Worm (Caenorhabditis elegans) whole organism, L1 larva: ENCODE data around the gene fkh-9.

Experiments
- C04F5.9 ChIP-seq: sonication (generic microtip); optimal IDR thresholded peaks from 2 replicates; lab custom pipeline; 2016; ENCODE audit warnings: missing genetic modification characterization, missing compliant biosample characterization
- C16A3.4 ChIP-seq: fragments of 150-350 bp; optimal IDR thresholded peaks from 2 replicates; lab custom pipeline; 2014; ENCODE audit warnings: missing biosample characterization, missing genetic modification characterization
- C34B4.2 ChIP-seq: sonication (generic microtip); optimal IDR thresholded peaks from 2 replicates; lab custom pipeline; 2017; ENCODE audit warnings: mild to moderate bottlenecking, missing genetic modification characterization, missing compliant biosample characterization
- F16B12.6 ChIP-seq: fragments of 150-350 bp; optimal IDR thresholded peaks from 2 replicates; lab custom pipeline; 2014; ENCODE audit warnings: missing biosample characterization, missing genetic modification characterization
- aha-1 ChIP-seq: fragments of 150-350 bp; optimal IDR thresholded peaks from 2 replicates; lab custom pipeline; 2014; ENCODE audit warnings: missing biosample characterization, missing genetic modification characterization
- alr-1 ChIP-seq: fragments of 200-800 bp; sonication (Bioruptor generic); optimal IDR thresholded peaks from 2 replicates; lab custom pipeline; 2018; ENCODE audit warnings: borderline replicate concordance, mild to moderate bottlenecking, missing genetic modification characterization, missing compliant biosample characterization
- aly-2 ChIP-seq: fragments of 150-350 bp; optimal IDR thresholded peaks from 2 replicates; lab custom pipeline; 2014; ENCODE audit warnings: missing biosample characterization, missing genetic modification characterization
- ama-1 ChIP-seq: fragments of 150-350 bp; optimal IDR thresholded peaks from 2 replicates; lab custom pipeline; 2014
- blmp-1 ChIP-seq: fragments of 150-350 bp; optimal IDR thresholded peaks from 2 replicates; lab custom pipeline; 2014; ENCODE audit warnings: missing biosample characterization, missing genetic modification characterization
- ceh-63 ChIP-seq: fragments of 200-800 bp; sonication (Bioruptor generic); optimal IDR thresholded peaks from 2 replicates; lab custom pipeline; 2018; ENCODE audit warnings: mild to moderate bottlenecking, missing genetic modification characterization, missing compliant biosample characterization
- ceh-82 ChIP-seq, 3 experiments: fragments of 150-350 bp in 1 of 3; sonication (generic microtip) in 2 of 3; optimal IDR thresholded peaks; 2 replicates each; lab custom pipeline; 2014 to 2017; ENCODE audit warnings: missing biosample characterization in 3 of 3, missing genetic modification characterization in 3 of 3
- efl-1 ChIP-seq, 4 experiments: fragments of 150-350 bp; optimal IDR thresholded peaks in 3 of 4; peaks in 1 of 4; 1 replicate in 1 of 4; 2 replicates in 3 of 4; lab custom pipeline; 2014; ENCODE audit warnings: missing biosample characterization in 2 of 4, missing genetic modification characterization in 2 of 4, missing genetic modification reagents in 2 of 4
- efl-3 ChIP-seq: fragments of 200-800 bp; sonication (Bioruptor generic); optimal IDR thresholded peaks from 2 replicates; lab custom pipeline; 2018; ENCODE audit warnings: mild to moderate bottlenecking, missing genetic modification characterization, missing compliant biosample characterization
- ets-5 ChIP-seq: fragments of 200-800 bp; sonication (Bioruptor generic); IDR thresholded peaks from 2 replicates; pipeline ENCODE4 v1.3.6; 2022; ENCODE audit warnings: missing genetic modification characterization, missing compliant biosample characterization
- fkh-4 ChIP-seq: sonication (generic microtip); optimal IDR thresholded peaks from 2 replicates; lab custom pipeline; 2016; ENCODE audit warnings: missing compliant biosample characterization, missing genetic modification characterization, borderline replicate concordance
- fos-1 ChIP-seq: fragments of 150-350 bp; optimal IDR thresholded peaks from 2 replicates; lab custom pipeline; 2014; ENCODE audit warnings: missing biosample characterization, missing genetic modification characterization
- grh-1 ChIP-seq: fragments of 200-800 bp; sonication (Bioruptor generic); IDR thresholded peaks from 2 replicates; pipeline ENCODE4 v1.3.6; 2022; ENCODE audit warnings: missing genetic modification reagents, missing genetic modification characterization, missing compliant biosample characterization
- hpl-2 ChIP-seq: fragments of 150-350 bp; optimal IDR thresholded peaks from 2 replicates; lab custom pipeline; 2014; ENCODE audit warnings: missing biosample characterization, missing genetic modification reagents, missing genetic modification characterization
- irx-1 ChIP-seq: sonication (generic microtip); optimal IDR thresholded peaks from 2 replicates; lab custom pipeline; 2016; ENCODE audit warnings: missing genetic modification characterization, missing compliant biosample characterization
- isw-1 ChIP-seq: fragments of 200-800 bp; sonication (Bioruptor generic); IDR thresholded peaks from 2 replicates; pipeline ENCODE4 v1.3.6; 2022; ENCODE audit warnings: missing genetic modification characterization, missing compliant biosample characterization
- jun-1 ChIP-seq: fragments of 150-350 bp; optimal IDR thresholded peaks from 2 replicates; lab custom pipeline; 2014; ENCODE audit warnings: missing biosample characterization, missing genetic modification reagents, missing genetic modification characterization
- lin-13 ChIP-seq: fragments of 150-350 bp; optimal IDR thresholded peaks from 2 replicates; lab custom pipeline; 2014; ENCODE audit warnings: missing biosample characterization, missing genetic modification reagents, missing genetic modification characterization
- lin-15B ChIP-seq: fragments of 150-350 bp; sonication (generic microtip); optimal IDR thresholded peaks from 3 replicates; lab custom pipeline; 2014; ENCODE audit warnings: missing biosample characterization, missing genetic modification characterization
- lin-35 ChIP-seq, 2 experiments: fragments of 150-350 bp; optimal IDR thresholded peaks; 2 replicates each; lab custom pipeline; 2014; ENCODE audit warnings: missing biosample characterization in 2 of 2, missing genetic modification characterization in 2 of 2, missing genetic modification reagents in 2 of 2
- lir-3 ChIP-seq: sonication (generic microtip); optimal IDR thresholded peaks from 2 replicates; lab custom pipeline; 2016; ENCODE audit warnings: mild to moderate bottlenecking, missing genetic modification characterization, moderate library complexity, missing compliant biosample characterization; ENCODE audit not compliant: poor library complexity
- mab-9 ChIP-seq: fragments of 200-800 bp; sonication (Bioruptor generic); IDR thresholded peaks from 2 replicates; pipeline ENCODE4 v1.3.6; 2022; ENCODE audit warnings: missing genetic modification reagents, missing genetic modification characterization, missing compliant biosample characterization
- mef-2 ChIP-seq: fragments of 150-350 bp; optimal IDR thresholded peaks from 2 replicates; lab custom pipeline; 2014; ENCODE audit warnings: missing biosample characterization, missing genetic modification characterization
- mep-1 ChIP-seq: fragments of 150-350 bp; optimal IDR thresholded peaks from 2 replicates; lab custom pipeline; 2014; ENCODE audit warnings: missing biosample characterization, missing genetic modification characterization
- nhr-12 ChIP-seq: sonication (generic microtip); optimal IDR thresholded peaks from 2 replicates; lab custom pipeline; 2017; ENCODE audit warnings: missing biosample characterization, missing genetic modification characterization
- nhr-20 ChIP-seq: sonication (generic microtip); optimal IDR thresholded peaks from 2 replicates; lab custom pipeline; 2016; ENCODE audit warnings: mild to moderate bottlenecking, missing genetic modification characterization, missing compliant biosample characterization
- nhr-237 ChIP-seq: fragments of 150-350 bp; optimal IDR thresholded peaks from 2 replicates; lab custom pipeline; 2014; ENCODE audit warnings: missing biosample characterization, missing genetic modification characterization
- nhr-28 ChIP-seq: fragments of 150-350 bp; optimal IDR thresholded peaks from 2 replicates; lab custom pipeline; 2014; ENCODE audit warnings: missing biosample characterization, missing genetic modification characterization
- nhr-71 ChIP-seq: sonication (generic microtip); optimal IDR thresholded peaks from 2 replicates; lab custom pipeline; 2016; ENCODE audit warnings: mild to moderate bottlenecking, missing genetic modification characterization, moderate library complexity, missing compliant biosample characterization
- nhr-77 ChIP-seq: fragments of 150-350 bp; optimal IDR thresholded peaks from 2 replicates; lab custom pipeline; 2014; ENCODE audit warnings: missing biosample characterization, missing genetic modification characterization
- nhr-84 ChIP-seq: sonication (generic microtip); optimal IDR thresholded peaks from 2 replicates; lab custom pipeline; 2017; ENCODE audit warnings: missing biosample characterization, missing genetic modification characterization
- nhr-85 ChIP-seq: sonication (generic microtip); peaks from one replicate; lab custom pipeline; 2016; ENCODE audit warnings: missing genetic modification characterization, inconsistent platforms, missing compliant biosample characterization
- nhr-90 ChIP-seq: sonication (generic microtip); optimal IDR thresholded peaks from 2 replicates; lab custom pipeline; 2016; ENCODE audit warnings: mild to moderate bottlenecking, missing genetic modification characterization, missing compliant biosample characterization; ENCODE audit not compliant: poor library complexity
- snpc-4 ChIP-seq: fragments of 150-350 bp; optimal IDR thresholded peaks from 2 replicates; lab custom pipeline; 2014; ENCODE audit warnings: missing biosample characterization, missing genetic modification characterization
- snu-23 ChIP-seq: sonication (generic microtip); optimal IDR thresholded peaks from 2 replicates; lab custom pipeline; 2016; ENCODE audit warnings: missing genetic modification characterization, missing compliant biosample characterization
- sox-4 ChIP-seq: sonication (generic microtip); optimal IDR thresholded peaks from 2 replicates; lab custom pipeline; 2016; ENCODE audit warnings: missing genetic modification characterization, missing compliant biosample characterization
- sup-37 ChIP-seq: fragments of 200-800 bp; sonication (Bioruptor generic); optimal IDR thresholded peaks from 2 replicates; lab custom pipeline; 2018; ENCODE audit warnings: mild to moderate bottlenecking, missing genetic modification characterization, missing compliant biosample characterization
- tbx-2 ChIP-seq: sonication (generic microtip); optimal IDR thresholded peaks from 2 replicates; lab custom pipeline; 2016; ENCODE audit warnings: missing genetic modification characterization, missing compliant biosample characterization
- unc-30 ChIP-seq: sonication (generic microtip); optimal IDR thresholded peaks from 2 replicates; lab custom pipeline; 2017; ENCODE audit warnings: missing biosample characterization, missing genetic modification characterization
- unc-86 ChIP-seq: sonication (generic microtip); optimal IDR thresholded peaks from 2 replicates; lab custom pipeline; 2016; ENCODE audit warnings: missing genetic modification characterization, missing compliant biosample characterization
- unc-98 ChIP-seq: fragments of 200-800 bp; sonication (Bioruptor generic); IDR thresholded peaks from 2 replicates; pipeline ENCODE4 v1.3.6; 2022; ENCODE audit warnings: missing genetic modification characterization, missing compliant biosample characterization
- vab-15 ChIP-seq: sonication (generic microtip); optimal IDR thresholded peaks from 2 replicates; lab custom pipeline; 2017; ENCODE audit warnings: missing genotype, mild to moderate bottlenecking, missing genetic modification characterization, missing compliant biosample characterization
- xbp-1 ChIP-seq: sonication (generic microtip); optimal IDR thresholded peaks from 2 replicates; lab custom pipeline; 2016; ENCODE audit warnings: missing genetic modification characterization, missing compliant biosample characterization
- zag-1 ChIP-seq: fragments of 150-350 bp; optimal IDR thresholded peaks from 2 replicates; lab custom pipeline; 2014; ENCODE audit warnings: missing biosample characterization, missing genetic modification characterization
- ztf-4 ChIP-seq: fragments of 150-350 bp; optimal IDR thresholded peaks from 2 replicates; lab custom pipeline; 2014; ENCODE audit warnings: missing biosample characterization, missing genetic modification characterization

fkh-9 gene

ce11 chrX:3839172-3839571, 12.4 kb upstream of the fkh-9 start (continued):
- TF ChIP-seq lin-35 (GFP tag; optimal IDR thresholded peaks at IDR 0.05; lab: Kevin White, UChicago), result peak; percentile 11 to 47
- TF ChIP-seq unc-98, result no peak
- TF ChIP-seq mep-1 (tag; lab: Kevin White, UChicago), result no peak
- TF ChIP-seq grh-1 (GFP tag; lab: Robert Waterston, UW), result no peak
- TF ChIP-seq nhr-12 (tag; lab: Kevin White, UChicago), result no peak
- TF ChIP-seq mef-2 (tag; lab: Kevin White, UChicago), result peak; percentile 65
- no peak for TF ChIP-seq unc-86 (tag; lab: Kevin White, UChicago)
- peak; percentile 40 for TF ChIP-seq nhr-90
- no peak for TF ChIP-seq sup-37 (GFP tag; lab: Kevin White, UChicago)
- TF ChIP-seq sox-4 (tag; lab: Kevin White, UChicago), result peak; percentile 20
- TF ChIP-seq ets-5 (GFP tag; lab: Robert Waterston, UW), result no peak
- no peak for TF ChIP-seq fkh-4
- TF ChIP-seq nhr-84, result no peak
- TF ChIP-seq snpc-4 (tag; lab: Kevin White, UChicago), result no peak
- TF ChIP-seq zag-1 (tag; lab: Kevin White, UChicago), result no peak
- peak; percentile 94 for TF ChIP-seq nhr-85
- no peak for TF ChIP-seq isw-1 (GFP tag; lab: Robert Waterston, UW)
- TF ChIP-seq mab-9 (GFP tag; lab: Robert Waterston, UW), result no peak
- no peak for TF ChIP-seq ceh-82 (tag; optimal IDR thresholded peaks at IDR 0.05; lab: Kevin White, UChicago)
- no peak for TF ChIP-seq efl-3 (GFP tag; lab: Kevin White, UChicago)
- no peak for TF ChIP-seq C34B4.2
- peak; percentile 55 for TF ChIP-seq ztf-4 (tag; lab: Kevin White, UChicago)
- TF ChIP-seq ceh-63 (GFP tag; lab: Kevin White, UChicago), result no peak
- TF ChIP-seq jun-1 (tag; lab: Kevin White, UChicago), result no peak
- TF ChIP-seq lin-13 (GFP tag; lab: Kevin White, UChicago), result peak; percentile 22
- peak in 1 of 2 experiments; percentile 11 for TF ChIP-seq efl-1 (optimal IDR thresholded peaks at IDR 0.05; lab: Kevin White, UChicago)
- no peak for TF ChIP-seq efl-1 (GFP tag; optimal IDR thresholded peaks at IDR 0.05 in 1 of 2; lab: Kevin White, UChicago)
- no peak for TF ChIP-seq ama-1 (lab: Kevin White, UChicago)
- no peak for TF ChIP-seq hpl-2 (GFP tag; lab: Kevin White, UChicago)
- TF ChIP-seq aly-2 (tag; lab: Kevin White, UChicago), result no peak
- no peak for TF ChIP-seq lin-15B (tag; lab: Kevin White, UChicago)
- TF ChIP-seq nhr-71 (tag; lab: Kevin White, UChicago), result peak; percentile 90
- TF ChIP-seq, all 84 proteins: peak for 29

ce11 chrX:3838670-3839069, 11.9 kb upstream of the fkh-9 start:
- peak; percentile 17 for TF ChIP-seq blmp-1 (tag; lab: Kevin White, UChicago)
- no peak for TF ChIP-seq ztf-4 (tag; lab: Kevin White, UChicago)

ce11 chrX:3837752-3838159, 11.0 kb upstream of the fkh-9 start:
- TF ChIP-seq hpl-2 (GFP tag; lab: Kevin White, UChicago) (no peak), lir-3 (tag; lab: Kevin White, UChicago) (no peak), C16A3.4 (no peak), C34B4.2 (no peak), xbp-1 (tag; lab: Kevin White, UChicago) (no peak), unc-30 (tag; lab: Kevin White, UChicago) (no peak), nhr-12 (tag; lab: Kevin White, UChicago) (no peak), mef-2 (tag; lab: Kevin White, UChicago) (no peak), tbx-2 (tag; lab: Kevin White, UChicago) (no peak), C04F5.9 (tag; lab: Kevin White, UChicago) (no peak), alr-1 (tag; lab: Kevin White, UChicago) (no peak), mab-9 (GFP tag; lab: Robert Waterston, UW) (no peak), vab-15 (no peak), F16B12.6 (tag; lab: Kevin White, UChicago) (no peak), nhr-237 (no peak), snu-23 (peak; percentile 69), nhr-20 (tag; lab: Kevin White, UChicago) (peak; percentile 65), nhr-71 (tag; lab: Kevin White, UChicago) (peak; percentile 87), fos-1 (tag; lab: Kevin White, UChicago) (no peak), irx-1 (tag; lab: Kevin White, UChicago) (no peak), nhr-77 (no peak), nhr-85 (peak; percentile 98), ztf-4 (tag; lab: Kevin White, UChicago) (peak; percentile 31), lin-35 (GFP tag; optimal IDR thresholded peaks at IDR 0.05; lab: Kevin White, UChicago) (peak in 1 of 2 experiments; percentile 40), mep-1 (tag; lab: Kevin White, UChicago) (peak; percentile 44), aha-1 (tag; lab: Kevin White, UChicago) (no peak), efl-1 (optimal IDR thresholded peaks at IDR 0.05; lab: Kevin White, UChicago) (no peak), efl-1 (GFP tag; optimal IDR thresholded peaks at IDR 0.05 in 1 of 2; lab: Kevin White, UChicago) (peak in 1 of 2 experiments; percentile 85), lin-15B (tag; lab: Kevin White, UChicago) (no peak), aly-2 (tag; lab: Kevin White, UChicago) (no peak), nhr-28 (tag; lab: Kevin White, UChicago) (no peak)
